Fruit fly (Drosophila melanogaster): ENCODE measurements around the gene unc-4.

- no peak for TF ChIP-seq CG11617 (GFP tag; optimal IDR thresholded peaks at IDR 0.05)
- no peak for TF ChIP-seq CG12768 (GFP tag; optimal IDR thresholded peaks at IDR 0.05)
- TF ChIP-seq CG1620 (GFP tag; optimal IDR thresholded peaks at IDR 0.05), result no peak
- TF ChIP-seq toe (GFP tag; optimal IDR thresholded peaks at IDR 0.05), result no peak
- no peak for TF ChIP-seq cic (GFP tag; optimal IDR thresholded peaks at IDR 0.05)
- no peak for TF ChIP-seq CG7101 (tag; optimal IDR thresholded peaks at IDR 0.05)
- no peak for TF ChIP-seq ovo (GFP tag; optimal IDR thresholded peaks at IDR 0.05)
- TF ChIP-seq CG33017 (tag; optimal IDR thresholded peaks at IDR 0.05), result no peak
- TF ChIP-seq Hr96 (GFP tag; optimal IDR thresholded peaks at IDR 0.05), result no peak
- no peak for TF ChIP-seq Mnt (GFP tag; optimal IDR thresholded peaks at IDR 0.05)
- no peak for TF ChIP-seq cnc (optimal IDR thresholded peaks at IDR 0.05)
- no peak for TF ChIP-seq bab1 (GFP tag; optimal IDR thresholded peaks at IDR 0.05)
Observed at dm6 chrX:17741864-17742297, 26.5 kb upstream of the unc-4 start.

All from whole organism, adult.